Fruit fly (Drosophila melanogaster): ENCODE results near the gene CG15169.

Gene CG15169

DNA sequence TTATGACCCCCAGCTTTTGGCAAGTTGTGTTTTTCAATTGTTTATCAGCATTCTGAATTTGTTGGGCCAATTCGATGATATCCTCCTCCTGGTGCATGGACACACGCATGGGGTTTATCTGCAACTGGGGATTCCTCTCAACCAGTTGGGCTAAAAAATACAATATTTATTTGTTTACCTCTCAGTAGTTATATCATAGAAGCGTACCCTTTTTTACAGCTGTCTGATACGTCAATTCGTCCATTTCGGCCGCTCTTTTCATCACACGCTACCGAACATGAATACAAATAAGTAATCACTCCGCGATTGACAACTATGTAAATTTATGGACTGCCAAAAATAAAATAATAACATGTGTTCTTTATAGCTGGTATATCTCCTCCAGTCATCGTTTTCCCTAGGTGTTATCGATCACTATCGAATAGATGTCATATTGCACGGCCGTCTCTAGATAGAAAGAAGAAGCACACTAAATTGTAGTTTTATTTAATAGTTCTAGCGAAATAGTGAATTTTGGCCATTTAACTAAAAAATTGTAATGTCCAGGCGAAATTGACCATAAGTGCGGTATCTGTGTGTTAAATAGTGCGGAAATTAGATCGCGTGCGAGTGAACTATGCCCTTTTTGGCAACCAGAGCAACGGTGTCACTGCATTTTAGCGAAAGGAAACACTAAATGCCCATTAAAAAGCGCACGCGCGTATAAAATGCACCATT, 43.6 kb downstream of the CG15169 start, which contains the start of the genes mib2 and CG31800:
Gene mib2 (plus strand): TSS at position 232 of the 717 bp plus-strand sequence.
Gene CG31800 (minus strand): TSS at position 364 of the 717 bp plus-strand sequence.
- TF ChIP-seq dpn (GFP tag; optimal IDR thresholded peaks at IDR 0.05) = peak in 1 of 2 experiments; percentile 0
- peak; percentile 58 for TF ChIP-seq trem (tag; optimal IDR thresholded peaks at IDR 0.05)
- TF ChIP-seq CoRest (tag; optimal IDR thresholded peaks at IDR 0.05) = no peak
- TF ChIP-seq grau (tag; optimal IDR thresholded peaks at IDR 0.05) = peak; percentile 20
- TF ChIP-seq CG3995 (GFP tag; optimal IDR thresholded peaks at IDR 0.05) = peak; percentile 48
- peak; percentile 16 for TF ChIP-seq CG8924 (tag; optimal IDR thresholded peaks at IDR 0.05)
- no peak for TF ChIP-seq sens-2 (GFP tag; IDR thresholded peaks at IDR 0.05)
- TF ChIP-seq Kr (GFP tag; optimal IDR thresholded peaks at IDR 0.05) = no peak
- no peak for TF ChIP-seq CG7357 (GFP tag; IDR thresholded peaks at IDR 0.05)
- peak; percentile 91 for TF ChIP-seq bbx (GFP tag; IDR thresholded peaks at IDR 0.05; ENCODE audit: partially characterized antibody)
- peak; percentile 79 for TF ChIP-seq unc-4 (GFP tag; IDR thresholded peaks at IDR 0.05; ENCODE audit: partially characterized antibody)
- TF ChIP-seq her (GFP tag; optimal IDR thresholded peaks at IDR 0.05) = no peak
- TF ChIP-seq mld (GFP tag; IDR thresholded peaks at IDR 0.05; ENCODE audit: partially characterized antibody) = peak; percentile 84
- TF ChIP-seq onecut (GFP tag; IDR thresholded peaks at IDR 0.05) = no peak
- TF ChIP-seq sr (GFP tag; IDR thresholded peaks at IDR 0.05) = no peak
- no peak for TF ChIP-seq Lhr (GFP tag; optimal IDR thresholded peaks at IDR 0.05)
- TF ChIP-seq CG30403 (GFP tag; optimal IDR thresholded peaks at IDR 0.05) = no peak
- TF ChIP-seq CG42726 (GFP tag; IDR thresholded peaks at IDR 0.05; ENCODE audit: partially characterized antibody) = peak; percentile 80
- TF ChIP-seq tup (GFP tag; optimal IDR thresholded peaks at IDR 0.05) = no peak
- peak; percentile 76 for TF ChIP-seq CG16813 (GFP tag; IDR thresholded peaks at IDR 0.05; ENCODE audit: partially characterized antibody)
- peak; percentile 85 for TF ChIP-seq Scr (GFP tag; IDR thresholded peaks at IDR 0.05; ENCODE audit: partially characterized antibody)
- TF ChIP-seq chm (GFP tag; IDR thresholded peaks at IDR 0.05) = 0 out of 2 replicates have a peak, but pooled peaks have one; percentile 38
- peak; percentile 69 for TF ChIP-seq tna (GFP tag; IDR thresholded peaks at IDR 0.05; ENCODE audit: partially characterized antibody)
- TF ChIP-seq CG9817 (tag; optimal IDR thresholded peaks at IDR 0.05) = no peak
- TF ChIP-seq Six4 (GFP tag; optimal IDR thresholded peaks at IDR 0.05) = no peak
- TF ChIP-seq cato (GFP tag; optimal IDR thresholded peaks at IDR 0.05; ENCODE audit: borderline replicate concordance) = no peak
- TF ChIP-seq Sin3A (optimal IDR thresholded peaks at IDR 0.05) = peak; percentile 12
- TF ChIP-seq CG14710 (tag; optimal IDR thresholded peaks at IDR 0.05) = peak; percentile 27
- TF ChIP-seq Sox100B (GFP tag; optimal IDR thresholded peaks at IDR 0.05) = no peak
- peak; percentile 77; the same call in 2 of the 3 replicates for TF ChIP-seq hb (GFP tag; IDR thresholded peaks at IDR 0.05; ENCODE audit: partially characterized antibody)
- TF ChIP-seq CG8478 (optimal IDR thresholded peaks at IDR 0.05) = no peak
- TF ChIP-seq cas (GFP tag; IDR thresholded peaks at IDR 0.05) = no peak
- no peak for TF ChIP-seq CG33557 (GFP tag; optimal IDR thresholded peaks at IDR 0.05)
- no peak for TF ChIP-seq D19B (GFP tag; optimal IDR thresholded peaks at IDR 0.05)
- TF ChIP-seq CG2129 (GFP tag; IDR thresholded peaks at IDR 0.05; ENCODE audit: partially characterized antibody) = peak; percentile 74
- peak; percentile 50 for TF ChIP-seq CG1603 (tag; optimal IDR thresholded peaks at IDR 0.05)
- no peak for TF ChIP-seq Spps (tag; optimal IDR thresholded peaks at IDR 0.05)
- no peak for TF ChIP-seq zf30C (GFP tag; optimal IDR thresholded peaks at IDR 0.05)
- TF ChIP-seq CG2120 (GFP tag; optimal IDR thresholded peaks at IDR 0.05) = peak; percentile 42
- TF ChIP-seq peb (GFP tag; IDR thresholded peaks at IDR 0.05) = no peak
- TF ChIP-seq Mrtf (GFP tag; IDR thresholded peaks at IDR 0.05) = no peak
- TF ChIP-seq Ets97D (GFP tag; optimal IDR thresholded peaks at IDR 0.05) = peak; percentile 8
- peak; percentile 63 for TF ChIP-seq pzg (GFP tag; optimal IDR thresholded peaks at IDR 0.05)
- TF ChIP-seq chif (GFP tag; optimal IDR thresholded peaks at IDR 0.05) = no peak
- no peak for TF ChIP-seq CG12104 (GFP tag; optimal IDR thresholded peaks at IDR 0.05)
- no peak for TF ChIP-seq ems (GFP tag; optimal IDR thresholded peaks at IDR 0.05)
- TF ChIP-seq CG10431 (GFP tag; optimal IDR thresholded peaks at IDR 0.05) = no peak
- no peak for TF ChIP-seq Nf-YA (GFP tag; IDR thresholded peaks at IDR 0.05)
- TF ChIP-seq corto (GFP tag; optimal IDR thresholded peaks at IDR 0.05) = no peak

Measured in whole organism, embryonic.